Worm (Caenorhabditis elegans): ENCODE data around the gene K10D2.5.
"Not testable (repeated sequence)": the region's sequence is repeated elsewhere in the genome, so short reads cannot be mapped to it uniquely, and the experiment has no call there.

The K10D2.5 gene

DNA sequence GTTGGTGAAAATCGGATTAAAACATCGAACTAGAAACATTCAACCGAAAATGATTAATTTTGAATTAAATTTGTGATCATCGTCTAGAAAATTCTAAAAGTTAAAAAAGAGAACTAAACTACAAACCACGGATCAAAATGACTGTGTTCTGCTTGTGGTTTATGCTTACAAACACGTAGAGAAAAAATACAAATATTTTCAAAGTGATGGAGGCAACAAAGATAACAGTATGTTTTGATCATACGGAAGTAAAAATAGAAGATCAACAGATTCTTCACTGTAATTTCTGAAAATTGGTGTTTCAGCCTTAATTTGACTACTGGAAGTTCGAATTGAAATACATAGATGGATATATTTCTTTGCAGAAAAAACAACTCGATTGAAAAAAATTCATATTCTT lies 30.8 kb downstream of the K10D2.5 start:
- TF ChIP-seq nhr-21 (tag; optimal IDR thresholded peaks at IDR 0.05) (no peak), nhr-129 (tag; optimal IDR thresholded peaks at IDR 0.05) (no peak), nhr-77 (tag; optimal IDR thresholded peaks at IDR 0.05) (no peak), nhr-10 (tag; optimal IDR thresholded peaks at IDR 0.05) (no peak), nhr-11 (tag; optimal IDR thresholded peaks at IDR 0.05) (no peak), R02D3.7 (tag; optimal IDR thresholded peaks at IDR 0.05) (no peak), ztf-1 (GFP tag; conservative IDR thresholded peaks at IDR 0.05) (no peak), lin-13 (GFP tag; optimal IDR thresholded peaks at IDR 0.05) (no peak), unc-62 (GFP tag; optimal IDR thresholded peaks at IDR 0.05) (no peak), mab-5 (tag; optimal IDR thresholded peaks at IDR 0.05) (no peak), mdl-1 (tag; optimal IDR thresholded peaks at IDR 0.05) (no peak)

DNA sequence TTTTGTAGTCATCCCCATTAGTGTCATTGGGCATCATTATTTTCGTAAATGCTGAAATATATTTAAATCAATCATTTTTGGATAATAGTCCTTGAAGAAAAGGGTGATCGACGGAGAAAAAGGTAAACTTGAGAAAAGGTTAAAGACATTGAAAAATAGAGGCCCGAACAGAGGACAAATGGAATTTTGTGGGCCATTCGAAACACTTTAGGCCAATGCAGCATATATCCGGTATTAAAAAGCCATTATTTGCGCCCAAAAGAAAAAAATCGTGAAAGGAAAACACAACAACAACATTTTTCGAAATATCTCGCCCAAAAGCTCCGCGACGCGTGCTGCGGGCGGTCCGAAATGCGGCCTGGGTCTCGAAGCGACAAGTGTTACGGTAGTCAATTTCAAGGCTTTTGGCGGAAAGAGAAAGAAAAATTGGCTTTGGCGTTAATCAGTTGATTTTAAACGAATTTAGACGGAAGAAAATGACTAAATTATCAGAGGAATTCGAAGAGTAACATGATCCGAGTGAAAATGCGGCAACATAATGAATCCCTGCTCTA lies 34.4 kb downstream of the K10D2.5 start, which contains the start of gene morc-1:
morc-1 (minus strand) TSS at position 51 of the 554 bp plus-strand sequence.
- no peak for TF ChIP-seq ceh-16 (tag; optimal IDR thresholded peaks at IDR 0.05)

DNA sequence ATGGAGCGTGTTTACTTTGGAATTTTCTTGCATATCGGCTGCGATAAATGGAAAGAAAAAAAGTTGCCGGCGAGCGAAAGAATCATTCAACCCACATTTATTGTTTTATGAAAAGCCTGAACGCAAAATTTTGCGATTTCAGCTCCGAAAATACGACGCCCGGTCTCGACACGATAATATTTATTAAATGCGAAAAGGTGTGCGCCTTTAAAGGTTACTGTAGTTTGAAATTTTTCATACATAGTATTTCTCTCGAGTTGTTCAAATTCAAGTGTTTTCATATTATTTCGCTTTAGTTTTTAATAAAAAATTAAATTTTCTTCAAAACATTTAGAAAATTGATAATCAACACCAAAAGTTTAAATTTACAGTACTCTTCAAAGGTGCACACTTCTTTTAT lies 36.5 kb downstream of the K10D2.5 start, which contains the start of gene syx-16:
syx-16 (minus strand) TSS at position 118 of the 400 bp plus-strand sequence.
- TF ChIP-seq lsy-2 (tag; optimal IDR thresholded peaks at IDR 0.05) = peak in 1 of 2 experiments; percentile 8
- TF ChIP-seq ztf-4 (tag; optimal IDR thresholded peaks at IDR 0.05) = no peak

DNA sequence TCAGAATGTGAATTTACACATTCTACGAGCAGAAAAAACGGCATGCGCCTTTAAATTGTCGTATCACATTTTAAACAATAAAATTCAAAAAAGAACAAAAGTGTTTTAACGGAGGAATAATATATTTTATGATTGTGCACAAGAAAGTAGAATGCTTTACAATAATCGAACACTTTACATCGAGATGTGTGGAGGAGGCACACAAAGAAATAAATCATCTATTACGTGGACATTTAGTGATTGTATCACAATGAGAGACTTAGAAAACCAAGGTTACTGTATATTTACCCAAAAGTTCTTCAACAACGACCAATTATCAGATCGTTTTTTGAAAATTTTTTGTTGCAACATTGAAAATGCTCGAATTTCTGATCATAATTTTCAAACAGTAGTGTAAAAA lies 37.7 kb downstream of the K10D2.5 start:
- TF ChIP-seq nhr-237 (tag; optimal IDR thresholded peaks at IDR 0.05) = no peak
- no peak for TF ChIP-seq R02D3.7 (tag; optimal IDR thresholded peaks at IDR 0.05)
- TF ChIP-seq nhr-23 (tag; optimal IDR thresholded peaks at IDR 0.05) = no peak
- no peak for TF ChIP-seq mbf-1 (tag; optimal IDR thresholded peaks at IDR 0.05)
- TF ChIP-seq elt-3 (tag; optimal IDR thresholded peaks at IDR 0.05) = no peak
- TF ChIP-seq alr-1 (tag; optimal IDR thresholded peaks at IDR 0.05) = no peak
- no peak for TF ChIP-seq mab-5 (tag; optimal IDR thresholded peaks at IDR 0.05)
- no peak for TF ChIP-seq Y55F3AM.14 (GFP tag; optimal IDR thresholded peaks at IDR 0.05)
- TF ChIP-seq skn-1 (tag; optimal IDR thresholded peaks at IDR 0.05) = no peak
- TF ChIP-seq sem-4 (tag; optimal IDR thresholded peaks at IDR 0.05) = no peak
- TF ChIP-seq fos-1 (tag; optimal IDR thresholded peaks at IDR 0.05) = no peak
- TF ChIP-seq nhr-25 (tag; optimal IDR thresholded peaks at IDR 0.05) = no peak
- no peak for TF ChIP-seq nhr-6 (tag; optimal IDR thresholded peaks at IDR 0.05)
- no peak for TF ChIP-seq lsy-2 (tag; optimal IDR thresholded peaks at IDR 0.05)
- no peak for TF ChIP-seq aly-2 (tag; optimal IDR thresholded peaks at IDR 0.05)
- no peak for TF ChIP-seq ztf-11 (tag; optimal IDR thresholded peaks at IDR 0.05)
- TF ChIP-seq zag-1 (tag; optimal IDR thresholded peaks at IDR 0.05) = no peak
- TF ChIP-seq ama-1 (optimal IDR thresholded peaks at IDR 0.05) = no peak
- no peak for TF ChIP-seq blmp-1 (tag; optimal IDR thresholded peaks at IDR 0.05; ENCODE audit: insufficient read depth)
- TF ChIP-seq C34F6.9 (tag; optimal IDR thresholded peaks at IDR 0.05) = no peak

DNA sequence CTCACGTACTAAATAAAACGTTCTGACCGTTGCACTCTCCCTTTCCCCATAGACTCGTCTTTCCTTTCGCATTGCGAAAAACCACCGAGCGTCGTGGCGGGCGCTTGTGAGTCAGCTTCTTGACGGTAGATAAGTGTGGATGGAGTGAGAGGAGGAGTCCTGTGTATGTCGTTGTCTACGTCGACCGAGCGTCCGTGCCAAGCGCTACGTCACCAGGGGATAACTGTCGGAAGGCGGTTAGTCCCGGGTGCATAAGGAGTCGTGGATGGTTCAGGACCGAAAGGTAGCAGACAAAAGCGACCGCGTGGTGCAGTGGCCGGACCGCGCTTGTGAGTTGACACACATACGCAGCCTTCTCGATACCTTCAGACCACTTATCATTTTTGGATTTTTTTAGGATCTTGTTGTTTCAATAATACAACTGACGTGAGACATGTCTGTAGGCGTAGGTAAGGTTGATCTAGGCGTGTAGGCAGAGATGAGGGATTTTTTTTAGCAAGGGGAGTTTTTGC lies 38.7 kb downstream of the K10D2.5 start:
- peak in 1 of 2 experiments; percentile 58 for TF ChIP-seq lsy-2 (tag; optimal IDR thresholded peaks at IDR 0.05)
- peak; percentile 7 for TF ChIP-seq egl-27 (tag; optimal IDR thresholded peaks at IDR 0.05)
- TF ChIP-seq crh-2 (tag; optimal IDR thresholded peaks at IDR 0.05) = peak; percentile 18
- TF ChIP-seq lin-13 (GFP tag; optimal IDR thresholded peaks at IDR 0.05) = peak; percentile 25
- TF ChIP-seq unc-55 (GFP tag; optimal IDR thresholded peaks at IDR 0.05) = peak; percentile 10
- TF ChIP-seq nhr-21 (tag; optimal IDR thresholded peaks at IDR 0.05) = peak; percentile 65
- TF ChIP-seq nhr-129 (tag; optimal IDR thresholded peaks at IDR 0.05) = peak; percentile 37
- peak; percentile 58 for TF ChIP-seq F13H6.1 (tag; optimal IDR thresholded peaks at IDR 0.05)
- TF ChIP-seq gmeb-1 (tag; optimal IDR thresholded peaks at IDR 0.05) = peak; percentile 21
- TF ChIP-seq fos-1 (tag; optimal IDR thresholded peaks at IDR 0.05) = peak; percentile 63
- peak; percentile 52 for TF ChIP-seq sma-9 (GFP tag; optimal IDR thresholded peaks at IDR 0.05)
- not testable (repeated sequence) for TF ChIP-seq sma-9 (tag; optimal IDR thresholded peaks at IDR 0.05)
